Fruit fly (Drosophila melanogaster): ENCODE measurements around the gene Shal.

The Shal gene

dm6 chr3L:19559171-19559570, 25.2 kb downstream of the Shal start:
- TF ChIP-seq Mnt (GFP tag; optimal IDR thresholded peaks at IDR 0.05) (no peak), CG14711 (tag; optimal IDR thresholded peaks at IDR 0.05) (no peak), cnc (optimal IDR thresholded peaks at IDR 0.05) (no peak), Clk (GFP tag; optimal IDR thresholded peaks at IDR 0.05) (no peak), toe (GFP tag; optimal IDR thresholded peaks at IDR 0.05) (no peak), cic (GFP tag; optimal IDR thresholded peaks at IDR 0.05) (no peak), CG1620 (GFP tag; optimal IDR thresholded peaks at IDR 0.05) (no peak), tj (GFP tag; optimal IDR thresholded peaks at IDR 0.05) (no peak), pad (GFP tag; optimal IDR thresholded peaks at IDR 0.05) (no peak)

dm6 chr3L:19558674-19559073, 25.7 kb downstream of the Shal start:
- TF ChIP-seq Hr96 (GFP tag; optimal IDR thresholded peaks at IDR 0.05) (no peak), CG33017 (tag; optimal IDR thresholded peaks at IDR 0.05) (no peak), toe (GFP tag; optimal IDR thresholded peaks at IDR 0.05) (no peak), CG14711 (tag; optimal IDR thresholded peaks at IDR 0.05) (no peak), CG7101 (tag; optimal IDR thresholded peaks at IDR 0.05) (no peak), pad (GFP tag; optimal IDR thresholded peaks at IDR 0.05) (no peak), CG5204 (GFP tag; optimal IDR thresholded peaks at IDR 0.05) (no peak), Crg-1 (GFP tag; optimal IDR thresholded peaks at IDR 0.05) (no peak), Mnt (GFP tag; optimal IDR thresholded peaks at IDR 0.05) (no peak), Clk (GFP tag; optimal IDR thresholded peaks at IDR 0.05) (no peak), cic (GFP tag; optimal IDR thresholded peaks at IDR 0.05) (no peak), kay (GFP tag; ENCODE audit: borderline replicate concordance) (no peak), CG1620 (GFP tag; optimal IDR thresholded peaks at IDR 0.05) (no peak), CG11617 (GFP tag; optimal IDR thresholded peaks at IDR 0.05) (no peak), cnc (optimal IDR thresholded peaks at IDR 0.05) (no peak), tj (GFP tag; optimal IDR thresholded peaks at IDR 0.05) (no peak), ovo (GFP tag; optimal IDR thresholded peaks at IDR 0.05) (no peak), bab1 (GFP tag; optimal IDR thresholded peaks at IDR 0.05) (no peak)

- no peak for TF ChIP-seq bab1 (GFP tag; optimal IDR thresholded peaks at IDR 0.05)
- TF ChIP-seq CG7101 (tag; optimal IDR thresholded peaks at IDR 0.05), result no peak
- TF ChIP-seq cic (GFP tag; optimal IDR thresholded peaks at IDR 0.05), result no peak
- TF ChIP-seq CG5204 (GFP tag; optimal IDR thresholded peaks at IDR 0.05), result no peak
- no peak for TF ChIP-seq CG7045 (GFP tag; optimal IDR thresholded peaks at IDR 0.05)
- TF ChIP-seq toe (GFP tag; optimal IDR thresholded peaks at IDR 0.05), result no peak
- no peak for TF ChIP-seq CG33017 (tag; optimal IDR thresholded peaks at IDR 0.05)
- TF ChIP-seq Crg-1 (GFP tag; optimal IDR thresholded peaks at IDR 0.05), result no peak
- TF ChIP-seq pad (GFP tag; optimal IDR thresholded peaks at IDR 0.05), result no peak
- TF ChIP-seq CG11617 (GFP tag; optimal IDR thresholded peaks at IDR 0.05), result no peak
- no peak for TF ChIP-seq CG14711 (tag; optimal IDR thresholded peaks at IDR 0.05)
- TF ChIP-seq kay (GFP tag; ENCODE audit: borderline replicate concordance), result no peak
These were observed 26.4 kb downstream of the Shal start for dm6 chr3L:19557996-19558375.

- TF ChIP-seq cic (GFP tag; optimal IDR thresholded peaks at IDR 0.05) (no peak), Mnt (GFP tag; optimal IDR thresholded peaks at IDR 0.05) (no peak), kay (GFP tag; ENCODE audit: borderline replicate concordance) (no peak), CG14711 (tag; optimal IDR thresholded peaks at IDR 0.05) (no peak), CG11617 (GFP tag; optimal IDR thresholded peaks at IDR 0.05) (no peak), Crg-1 (GFP tag; optimal IDR thresholded peaks at IDR 0.05) (no peak), CG7101 (tag; optimal IDR thresholded peaks at IDR 0.05) (no peak), CG1620 (GFP tag; optimal IDR thresholded peaks at IDR 0.05) (no peak), CG33017 (tag; optimal IDR thresholded peaks at IDR 0.05) (no peak), tj (GFP tag; optimal IDR thresholded peaks at IDR 0.05) (no peak), bab1 (GFP tag; optimal IDR thresholded peaks at IDR 0.05) (no peak), ovo (GFP tag; optimal IDR thresholded peaks at IDR 0.05) (no peak), CG12768 (GFP tag; optimal IDR thresholded peaks at IDR 0.05) (no peak), pad (GFP tag; optimal IDR thresholded peaks at IDR 0.05) (no peak), Clk (GFP tag; optimal IDR thresholded peaks at IDR 0.05) (no peak), Hr96 (GFP tag; optimal IDR thresholded peaks at IDR 0.05) (no peak), CG7045 (GFP tag; optimal IDR thresholded peaks at IDR 0.05) (no peak), cnc (optimal IDR thresholded peaks at IDR 0.05) (no peak), toe (GFP tag; optimal IDR thresholded peaks at IDR 0.05) (no peak)
These were observed 27.0 kb downstream of the Shal start for dm6 chr3L:19557197-19557995.

dm6 chr3L:19556738-19557137, 27.6 kb downstream of the Shal start:
- TF ChIP-seq CG7045 (GFP tag; optimal IDR thresholded peaks at IDR 0.05) (no peak), kay (GFP tag; ENCODE audit: borderline replicate concordance) (no peak), Clk (GFP tag; optimal IDR thresholded peaks at IDR 0.05) (no peak), Crg-1 (GFP tag; optimal IDR thresholded peaks at IDR 0.05) (no peak), CG33017 (tag; optimal IDR thresholded peaks at IDR 0.05) (no peak), tj (GFP tag; optimal IDR thresholded peaks at IDR 0.05) (no peak), CG11617 (GFP tag; optimal IDR thresholded peaks at IDR 0.05) (no peak), ovo (GFP tag; optimal IDR thresholded peaks at IDR 0.05) (no peak), Mnt (GFP tag; optimal IDR thresholded peaks at IDR 0.05) (no peak), CG12768 (GFP tag; optimal IDR thresholded peaks at IDR 0.05) (no peak), toe (GFP tag; optimal IDR thresholded peaks at IDR 0.05) (no peak), CG14711 (tag; optimal IDR thresholded peaks at IDR 0.05) (no peak), cic (GFP tag; optimal IDR thresholded peaks at IDR 0.05) (no peak), pad (GFP tag; optimal IDR thresholded peaks at IDR 0.05) (no peak), CG7101 (tag; optimal IDR thresholded peaks at IDR 0.05) (no peak), cnc (optimal IDR thresholded peaks at IDR 0.05) (no peak)

dm6 chr3L:19555906-19556457, 28.4 kb downstream of the Shal start:
- TF ChIP-seq CG12768 (GFP tag; optimal IDR thresholded peaks at IDR 0.05) (no peak), ovo (GFP tag; optimal IDR thresholded peaks at IDR 0.05) (no peak), cnc (optimal IDR thresholded peaks at IDR 0.05) (no peak), CG11617 (GFP tag; optimal IDR thresholded peaks at IDR 0.05) (no peak), toe (GFP tag; optimal IDR thresholded peaks at IDR 0.05) (no peak), CG1620 (GFP tag; optimal IDR thresholded peaks at IDR 0.05) (no peak)
